Fruit fly (Drosophila melanogaster) whole organism: ENCODE measurements around the gene CG11839.

Source experiments
- CG8478 ChIP-seq: fragments of >200 bp; optimal IDR thresholded peaks from 2 replicates; lab custom pipeline; 2018; ENCODE audit warnings: inconsistent platforms
- Dll ChIP-seq: fragments of >200 bp; optimal IDR thresholded peaks from 2 replicates; lab custom pipeline; 2017
- EcR ChIP-seq, 2 experiments: fragments of >200 bp; optimal IDR thresholded peaks; 2 replicates each; lab custom pipeline; 2017; ENCODE audit warnings: missing biosample characterization in 2 of 2, missing genetic modification characterization in 2 of 2, missing genetic modification reagents in 2 of 2
- pan ChIP-seq: fragments of >200 bp; optimal IDR thresholded peaks from 2 replicates; lab custom pipeline; 2017
- psq ChIP-seq: fragments of >200 bp; optimal IDR thresholded peaks from 2 replicates; lab custom pipeline; 2017
- usp ChIP-seq: fragments of >200 bp; optimal IDR thresholded peaks from 2 replicates; lab custom pipeline; 2017; ENCODE audit warnings: missing biosample characterization, missing genetic modification characterization, mixed read lengths

DNA sequence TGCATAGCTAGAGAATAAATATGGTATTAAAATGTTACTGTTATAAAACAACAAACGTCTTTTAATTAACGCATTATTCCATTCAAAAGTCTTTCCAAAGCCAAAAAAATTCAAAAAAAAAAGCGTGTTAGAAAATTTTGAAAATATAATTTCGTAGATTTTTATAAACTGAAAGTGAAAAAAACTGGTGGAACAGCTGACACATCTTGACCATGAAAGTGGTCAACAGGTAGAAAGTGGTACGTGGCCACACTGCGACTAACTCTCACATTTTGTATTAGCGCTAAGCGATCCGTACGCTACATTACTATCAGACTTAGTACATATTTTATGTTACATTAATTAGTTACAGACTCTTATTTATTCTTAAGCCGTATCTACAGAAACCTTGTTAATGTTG is 1.1 kb downstream of the CG11839 start, which contains the start of gene CG11836:
- TF ChIP-seq usp (GFP tag; lab: Kevin White, UChicago) (no peak), CG8478 (lab: Kevin White, UChicago) (no peak), psq (lab: Kevin White, UChicago) (no peak), Dll (lab: Kevin White, UChicago) (no peak), EcR (GFP tag; optimal IDR thresholded peaks at IDR 0.05; lab: Kevin White, UChicago) (no peak), pan (lab: Kevin White, UChicago) (no peak)
